Worm (Caenorhabditis elegans): ENCODE data around the gene C14A6.8.

Gene C14A6.8

ce11 chrV:18141161-18141560 lies 30.3 kb downstream of the C14A6.8 start, which contains the start of gene Y37H2A.11:
Y37H2A.11 (plus strand) TSS chrV:18141461.
- TF ChIP-seq M03D4.4 (tag; optimal IDR thresholded peaks at IDR 0.05) (no peak), lin-13 (tag; optimal IDR thresholded peaks at IDR 0.05) (no peak), zip-8 (tag; optimal IDR thresholded peaks at IDR 0.05) (no peak), nhr-12 (tag; optimal IDR thresholded peaks at IDR 0.05) (no peak), sem-2 (GFP tag; optimal IDR thresholded peaks at IDR 0.05) (no peak), mls-2 (tag; optimal IDR thresholded peaks at IDR 0.05) (no peak), pha-4 (tag; optimal IDR thresholded peaks at IDR 0.05) (no peak), ceh-83 (GFP tag; optimal IDR thresholded peaks at IDR 0.05) (no peak), unc-39 (tag; optimal IDR thresholded peaks at IDR 0.05) (no peak), ceh-39 (tag; optimal IDR thresholded peaks at IDR 0.05) (no peak), hlh-1 (tag; optimal IDR thresholded peaks at IDR 0.05) (no peak)

- no peak for TF ChIP-seq snpc-4 (tag; optimal IDR thresholded peaks at IDR 0.05)
- TF ChIP-seq ceh-83 (GFP tag; optimal IDR thresholded peaks at IDR 0.05), result no peak
- TF ChIP-seq nhr-237 (tag; optimal IDR thresholded peaks at IDR 0.05), result no peak
- no peak for TF ChIP-seq ceh-39 (tag; optimal IDR thresholded peaks at IDR 0.05)
- no peak for TF ChIP-seq unc-62 (GFP tag; optimal IDR thresholded peaks at IDR 0.05)
Observed at ce11 chrV:18138695-18139094, 32.8 kb downstream of the C14A6.8 start, which contains the start of gene Y37H2A.10. Y37H2A.10 (plus strand) TSS chrV:18138995.

ce11 chrV:18137679-18138078 lies 33.8 kb downstream of the C14A6.8 start:
- no peak for TF ChIP-seq snpc-4 (tag; optimal IDR thresholded peaks at IDR 0.05)
- no peak for TF ChIP-seq ceh-43 (GFP tag; optimal IDR thresholded peaks at IDR 0.05)
- TF ChIP-seq unc-39 (tag; optimal IDR thresholded peaks at IDR 0.05), result no peak
- no peak for TF ChIP-seq sem-2 (GFP tag; optimal IDR thresholded peaks at IDR 0.05)
- no peak for TF ChIP-seq ham-2 (GFP tag; optimal IDR thresholded peaks at IDR 0.05)
- TF ChIP-seq nhr-237 (tag; optimal IDR thresholded peaks at IDR 0.05), result no peak
- TF ChIP-seq lin-32 (GFP tag; optimal IDR thresholded peaks at IDR 0.05), result no peak
- no peak for TF ChIP-seq nhr-12 (tag; optimal IDR thresholded peaks at IDR 0.05)

- TF ChIP-seq ces-1 (GFP tag; optimal IDR thresholded peaks at IDR 0.05) (no peak), ceh-43 (GFP tag; optimal IDR thresholded peaks at IDR 0.05) (no peak), sem-2 (GFP tag; optimal IDR thresholded peaks at IDR 0.05) (no peak), tbx-8 (GFP tag; optimal IDR thresholded peaks at IDR 0.05) (no peak), zip-8 (tag; optimal IDR thresholded peaks at IDR 0.05) (no peak), ztf-11 (tag; optimal IDR thresholded peaks at IDR 0.05) (no peak), bed-3 (GFP tag; optimal IDR thresholded peaks at IDR 0.05) (no peak), elt-3 (tag; optimal IDR thresholded peaks at IDR 0.05) (no peak), mab-5 (tag; optimal IDR thresholded peaks at IDR 0.05) (no peak), drap-1 (GFP tag; optimal IDR thresholded peaks at IDR 0.05) (no peak), mls-2 (tag; optimal IDR thresholded peaks at IDR 0.05) (no peak), flh-1 (GFP tag; optimal IDR thresholded peaks at IDR 0.05) (no peak), ham-2 (GFP tag; optimal IDR thresholded peaks at IDR 0.05) (no peak)
Observed at ce11 chrV:18134378-18134777, 37.1 kb downstream of the C14A6.8 start, which contains the start of gene Y37H2A.7. Y37H2A.7 (minus strand) TSS chrV:18134478.

- TF ChIP-seq nhr-28 (tag; optimal IDR thresholded peaks at IDR 0.05), result no peak
- TF ChIP-seq lin-32 (GFP tag; optimal IDR thresholded peaks at IDR 0.05), result no peak
- no peak for TF ChIP-seq lin-13 (tag; optimal IDR thresholded peaks at IDR 0.05)
- no peak for TF ChIP-seq sptf-1 (tag; optimal IDR thresholded peaks at IDR 0.05)
- no peak for TF ChIP-seq elt-3 (tag; optimal IDR thresholded peaks at IDR 0.05)
- no peak for TF ChIP-seq nhr-237 (tag; optimal IDR thresholded peaks at IDR 0.05)
- TF ChIP-seq mab-5 (tag; optimal IDR thresholded peaks at IDR 0.05), result no peak
- no peak for TF ChIP-seq flh-1 (GFP tag; optimal IDR thresholded peaks at IDR 0.05)
- no peak for TF ChIP-seq bed-3 (GFP tag; optimal IDR thresholded peaks at IDR 0.05)
- TF ChIP-seq drap-1 (GFP tag; optimal IDR thresholded peaks at IDR 0.05), result no peak
- TF ChIP-seq unc-39 (tag; optimal IDR thresholded peaks at IDR 0.05), result no peak
- no peak for TF ChIP-seq ham-2 (GFP tag; optimal IDR thresholded peaks at IDR 0.05)
- no peak for TF ChIP-seq nhr-2 (tag; optimal IDR thresholded peaks at IDR 0.05)
- no peak for TF ChIP-seq ceh-39 (tag; optimal IDR thresholded peaks at IDR 0.05)
- TF ChIP-seq unc-120 (tag; optimal IDR thresholded peaks at IDR 0.05; ENCODE audit: poor library complexity, severe bottlenecking), result no peak
- no peak for TF ChIP-seq unc-62 (GFP tag; optimal IDR thresholded peaks at IDR 0.05)
- TF ChIP-seq ceh-43 (GFP tag; optimal IDR thresholded peaks at IDR 0.05), result no peak
- no peak for TF ChIP-seq snpc-4 (tag; optimal IDR thresholded peaks at IDR 0.05)
Observed at ce11 chrV:18133177-18133576, 38.3 kb downstream of the C14A6.8 start, which contains the start of gene Y37H2A.18. Y37H2A.18 (minus strand) TSS chrV:18133277.

ce11 chrV:18131049-18131448 lies 40.4 kb downstream of the C14A6.8 start, which contains the start of gene Y37H2A.12:
Y37H2A.12 (minus strand) TSS chrV:18131129.
- no peak for TF ChIP-seq ztf-11 (tag; optimal IDR thresholded peaks at IDR 0.05)
- no peak for TF ChIP-seq drap-1 (GFP tag; optimal IDR thresholded peaks at IDR 0.05)
- no peak for TF ChIP-seq sptf-1 (tag; optimal IDR thresholded peaks at IDR 0.05)
- TF ChIP-seq ceh-39 (tag; optimal IDR thresholded peaks at IDR 0.05), result no peak
- no peak for TF ChIP-seq unc-62 (GFP tag; optimal IDR thresholded peaks at IDR 0.05)

Measured in whole organism, mixed stage, embryonic.